Worm (Caenorhabditis elegans): ENCODE data around the gene shc-2.

- TF ChIP-seq him-1 (tag; optimal IDR thresholded peaks at IDR 0.05) (no peak), W03F9.2 (tag; optimal IDR thresholded peaks at IDR 0.05) (no peak), dao-5 (tag; optimal IDR thresholded peaks at IDR 0.05) (no peak)
Observed at ce11 chrII:4967636-4968035, 1.3 kb upstream of the shc-2 start.

Measured in whole organism, L4/young adult.